Fruit fly (Drosophila melanogaster) whole organism, wandering third instar larva: ENCODE results near the gene Fitm.
A peak's percentile ranks its signal among the peaks of the same experiment; 100 is the strongest.

Experiments used
- Abd-B ChIP-seq: fragments of >200 bp; optimal IDR thresholded peaks from 2 replicates; lab custom pipeline; 2017; ENCODE audit warnings: missing biosample characterization, missing genetic modification characterization
- CG32264 ChIP-seq: fragments of 200-800 bp; sonication (Bioruptor generic); optimal IDR thresholded peaks from 2 replicates; lab custom pipeline; 2016; ENCODE audit warnings: missing biosample characterization, missing genetic modification characterization
- CG9705 ChIP-seq: fragments of 200-800 bp; sonication (Bioruptor generic); optimal IDR thresholded peaks from 2 replicates; lab custom pipeline; 2018; ENCODE audit warnings: missing biosample characterization, mild to moderate bottlenecking, missing genetic modification characterization
- CrebA ChIP-seq: fragments of 200-800 bp; sonication (Bioruptor generic); optimal IDR thresholded peaks from 2 replicates; lab custom pipeline; 2016; ENCODE audit warnings: missing biosample characterization, mild to moderate bottlenecking, missing genetic modification characterization, borderline replicate concordance
- Dfd ChIP-seq: fragments of >200 bp; optimal IDR thresholded peaks from 2 replicates; lab custom pipeline; 2017; ENCODE audit warnings: missing biosample characterization, missing genetic modification characterization
- Dif ChIP-seq: fragments of 200-275, 200-300 bp; sonication (Bioruptor generic); optimal IDR thresholded peaks from 2 replicates; lab custom pipeline; 2018; ENCODE audit warnings: missing biosample characterization, missing genetic modification characterization; ENCODE audit not compliant: partially characterized antibody
- GATAd ChIP-seq: sonication (Bioruptor generic); optimal IDR thresholded peaks from 2 replicates; lab custom pipeline; 2016; ENCODE audit warnings: missing biosample characterization, missing genetic modification characterization
- HLH106 ChIP-seq: fragments of 200-800 bp; optimal IDR thresholded peaks from 3 replicates; lab custom pipeline; 2019; ENCODE audit warnings: missing biosample characterization, mild to moderate bottlenecking, missing genetic modification characterization, moderate library complexity
- Hnf4 ChIP-seq: fragments of 200-800 bp; sonication (Bioruptor generic); optimal IDR thresholded peaks from 2 replicates; lab custom pipeline; 2016; ENCODE audit warnings: missing biosample characterization, mild to moderate bottlenecking, missing genetic modification characterization
- Hr78 ChIP-seq: fragments of >200 bp; optimal IDR thresholded peaks from 2 replicates; lab custom pipeline; 2017; ENCODE audit warnings: missing biosample characterization, missing genetic modification characterization
- Hr83 ChIP-seq: fragments of 200-300 bp; sonication (Bioruptor generic); optimal IDR thresholded peaks from 2 replicates; lab custom pipeline; 2016; ENCODE audit warnings: missing biosample characterization, mild to moderate bottlenecking, missing genetic modification characterization, moderate library complexity; ENCODE audit not compliant: poor library complexity, severe bottlenecking
- Jra ChIP-seq: sonication (Bioruptor generic); optimal IDR thresholded peaks from 2 replicates; lab custom pipeline; 2016; ENCODE audit warnings: missing biosample characterization, missing genetic modification characterization
- Mio ChIP-seq: sonication (Bioruptor generic); optimal IDR thresholded peaks from 2 replicates; lab custom pipeline; 2016; ENCODE audit warnings: missing biosample characterization, missing genetic modification characterization
- Myc ChIP-seq: fragments of >200 bp; optimal IDR thresholded peaks from 2 replicates; lab custom pipeline; 2017
- N ChIP-seq: fragments of >200 bp; optimal IDR thresholded peaks from 2 replicates; lab custom pipeline; 2018; ENCODE audit warnings: missing biosample characterization, missing external identifiers, missing genetic modification characterization
- OdsH ChIP-seq: fragments of 200-800 bp; sonication (Bioruptor generic); optimal IDR thresholded peaks from 2 replicates; lab custom pipeline; 2016; ENCODE audit warnings: missing biosample characterization, mild to moderate bottlenecking, missing genetic modification characterization
- Rel ChIP-seq, 2 experiments: fragments of 200-800 bp; sonication (Bioruptor generic) in 1 of 2; optimal IDR thresholded peaks; 2 replicates in 1 of 2; 3 replicates in 1 of 2; lab custom pipeline; 2016 to 2019; ENCODE audit warnings: mild to moderate bottlenecking in 2 of 2, missing biosample characterization in 2 of 2, missing genetic modification characterization in 2 of 2, moderate library complexity in 1 of 2
- Sp1 ChIP-seq: fragments of 200-800 bp; sonication (Bioruptor generic); optimal IDR thresholded peaks from 3 replicates; lab custom pipeline; 2019; ENCODE audit warnings: missing biosample characterization, mild to moderate bottlenecking, missing genetic modification characterization, moderate library complexity
- Vsx2 ChIP-seq: fragments of 200-300, 225-300 bp; sonication (Bioruptor generic); optimal IDR thresholded peaks from 2 replicates; lab custom pipeline; 2018; ENCODE audit warnings: missing biosample characterization, missing genetic modification characterization; ENCODE audit not compliant: partially characterized antibody
- br ChIP-seq: fragments of 200-800 bp; sonication (Bioruptor generic); optimal IDR thresholded peaks from 2 replicates; lab custom pipeline; 2016; ENCODE audit warnings: missing biosample characterization, missing genetic modification characterization
- brk ChIP-seq: fragments of 200-800 bp; sonication (Bioruptor generic); optimal IDR thresholded peaks from 2 replicates; lab custom pipeline; 2016; ENCODE audit warnings: missing biosample characterization, mild to moderate bottlenecking, missing genetic modification characterization
- dl ChIP-seq, 2 experiments: fragments of 175-275, 200-275 bp in 1 of 2; fragments of 200-275 bp in 1 of 2; sonication (Bioruptor generic); optimal IDR thresholded peaks; lab custom pipeline; 2018; ENCODE audit warnings: mild to moderate bottlenecking in 2 of 2, missing biosample characterization in 2 of 2, missing genetic modification characterization in 2 of 2, moderate library complexity in 2 of 2; ENCODE audit not compliant: partially characterized antibody in 2 of 2, insufficient read depth in 1 of 2
- dmrt93B ChIP-seq: fragments of 200-800 bp; sonication (Bioruptor generic); optimal IDR thresholded peaks from 2 replicates; lab custom pipeline; 2018; ENCODE audit warnings: missing biosample characterization, mild to moderate bottlenecking, missing genetic modification characterization
- dsf ChIP-seq: sonication (Bioruptor generic); optimal IDR thresholded peaks from 2 replicates; lab custom pipeline; 2016; ENCODE audit warnings: missing biosample characterization, missing genetic modification characterization, borderline replicate concordance
- ey ChIP-seq: fragments of 200-800 bp; sonication (Bioruptor generic); optimal IDR thresholded peaks from 2 replicates; lab custom pipeline; 2016; ENCODE audit warnings: missing biosample characterization, missing genetic modification characterization
- foxo ChIP-seq, 2 experiments: fragments of 200-800 bp; sonication (Bioruptor generic); optimal IDR thresholded peaks; 2 replicates in 1 of 2; 3 replicates in 1 of 2; lab custom pipeline; 2016 to 2017; ENCODE audit warnings: missing biosample characterization in 2 of 2, missing genetic modification characterization in 2 of 2
- fru ChIP-seq: fragments of 200-800 bp; sonication (Bioruptor generic); optimal IDR thresholded peaks from 3 replicates; lab custom pipeline; 2016; ENCODE audit warnings: missing biosample characterization, mild to moderate bottlenecking, missing genetic modification characterization
- h ChIP-seq: fragments of 200-800 bp; sonication (Bioruptor generic); optimal IDR thresholded peaks from 3 replicates; lab custom pipeline; 2016; ENCODE audit warnings: missing biosample characterization, mild to moderate bottlenecking, missing genetic modification characterization
- jim ChIP-seq: fragments of 175-275, 200-325 bp; sonication (Bioruptor generic); optimal IDR thresholded peaks from 2 replicates; lab custom pipeline; 2016; ENCODE audit warnings: missing biosample characterization, mild to moderate bottlenecking, missing genetic modification characterization
- lola ChIP-seq: fragments of >200 bp; optimal IDR thresholded peaks from 2 replicates; lab custom pipeline; 2017; ENCODE audit warnings: missing biosample characterization, missing genetic modification characterization
- pan ChIP-seq: fragments of >200 bp; optimal IDR thresholded peaks from 2 replicates; lab custom pipeline; 2017
- psq ChIP-seq: fragments of 200-800 bp; sonication (Bioruptor generic); optimal IDR thresholded peaks from 3 replicates; lab custom pipeline; 2017; ENCODE audit warnings: missing biosample characterization, mild to moderate bottlenecking, missing genetic modification characterization, moderate library complexity
- rgr ChIP-seq: fragments of 200-800 bp; sonication (Bioruptor generic); optimal IDR thresholded peaks from 3 replicates; lab custom pipeline; 2016; ENCODE audit warnings: missing biosample characterization, mild to moderate bottlenecking, missing genetic modification characterization
- sage ChIP-seq: fragments of 200-800 bp; sonication (Bioruptor generic); optimal IDR thresholded peaks from 2 replicates; lab custom pipeline; 2016; ENCODE audit warnings: missing biosample characterization, mild to moderate bottlenecking, missing genetic modification characterization
- sv ChIP-seq: fragments of 200-800 bp; sonication (Bioruptor generic); optimal IDR thresholded peaks from 3 replicates; lab custom pipeline; 2016; ENCODE audit warnings: missing biosample characterization, missing genetic modification characterization
- tai ChIP-seq: sonication (Bioruptor generic); optimal IDR thresholded peaks from 2 replicates; lab custom pipeline; 2016; ENCODE audit warnings: missing biosample characterization, missing genetic modification characterization
- usp ChIP-seq: fragments of >200 bp; optimal IDR thresholded peaks from 2 replicates; lab custom pipeline; 2017; ENCODE audit warnings: missing biosample characterization, missing genetic modification characterization
- woc ChIP-seq: sonication (Bioruptor generic); optimal IDR thresholded peaks from 2 replicates; lab custom pipeline; 2016; ENCODE audit warnings: missing biosample characterization, mild to moderate bottlenecking, missing genetic modification characterization

Gene Fitm

dm6 chr3L:5154917-5155613 is 9.2 kb upstream of the Fitm start:
- TF ChIP-seq lola (GFP tag; lab: Kevin White, UChicago) = no peak
- no peak for TF ChIP-seq dmrt93B (GFP tag; lab: Kevin White, UChicago)
- TF ChIP-seq sage (GFP tag; lab: Kevin White, UChicago) = no peak
- no peak for TF ChIP-seq Myc (lab: Kevin White, UChicago)
- TF ChIP-seq GATAd (GFP tag; lab: Kevin White, UChicago) = no peak
- TF ChIP-seq jim (GFP tag; lab: Kevin White, UChicago) = no peak
- peak; percentile 72 for TF ChIP-seq rgr (GFP tag; lab: Kevin White, UChicago)
- TF ChIP-seq brk (GFP tag; lab: Kevin White, UChicago) = no peak
- TF ChIP-seq CG9705 (GFP tag; lab: Kevin White, UChicago) = peak; percentile 2
- TF ChIP-seq h (GFP tag; lab: Kevin White, UChicago) = peak; percentile 79
- no peak for TF ChIP-seq pan (lab: Kevin White, UChicago)
- TF ChIP-seq Dfd (GFP tag; lab: Kevin White, UChicago) = no peak
- TF ChIP-seq Hr78 (GFP tag; lab: Kevin White, UChicago) = no peak
- TF ChIP-seq foxo (GFP tag; optimal IDR thresholded peaks at IDR 0.05; lab: Kevin White, UChicago) = peak in 1 of 2 experiments; percentile 80
- TF ChIP-seq CG32264 = no peak
- TF ChIP-seq Rel (GFP tag; optimal IDR thresholded peaks at IDR 0.05; lab: Kevin White, UChicago) = no peak
- TF ChIP-seq Rel (tag; optimal IDR thresholded peaks at IDR 0.05; lab: Kevin White, UChicago) = no peak
- TF ChIP-seq psq (GFP tag; lab: Kevin White, UChicago) = peak; percentile 56
- peak; percentile 56 for TF ChIP-seq woc (GFP tag; lab: Kevin White, UChicago)
- peak; percentile 66 for TF ChIP-seq br (GFP tag; lab: Kevin White, UChicago)
- TF ChIP-seq OdsH = peak; percentile 68
- no peak for TF ChIP-seq Dif (GFP tag; lab: Kevin White, UChicago)
- no peak for TF ChIP-seq N
- TF ChIP-seq HLH106 (tag; lab: Kevin White, UChicago) = no peak
- TF ChIP-seq Sp1 (GFP tag; lab: Kevin White, UChicago) = peak; percentile 58
- TF ChIP-seq Mio (GFP tag; lab: Kevin White, UChicago) = no peak
- no peak for TF ChIP-seq Abd-B (GFP tag; lab: Kevin White, UChicago)
- TF ChIP-seq Hnf4 = no peak
- no peak for TF ChIP-seq usp
- TF ChIP-seq CrebA (GFP tag; lab: Kevin White, UChicago) = no peak
- TF ChIP-seq tai (GFP tag; lab: Kevin White, UChicago) = no peak
- peak; percentile 79 for TF ChIP-seq ey (GFP tag; lab: Kevin White, UChicago)
- no peak for TF ChIP-seq dsf (GFP tag; lab: Kevin White, UChicago)
- TF ChIP-seq fru (GFP tag; lab: Kevin White, UChicago) = peak; percentile 77
- peak; percentile 74 for TF ChIP-seq sv (GFP tag; lab: Kevin White, UChicago)
- TF ChIP-seq Jra (GFP tag; lab: Kevin White, UChicago) = no peak
- TF ChIP-seq dl (GFP tag; optimal IDR thresholded peaks at IDR 0.05; lab: Kevin White, UChicago; ENCODE audit: insufficient read depth in 1 of 2, partially characterized antibody in 2 of 2) = no peak
- no peak for TF ChIP-seq Vsx2 (GFP tag; lab: Kevin White, UChicago)
- TF ChIP-seq Hr83 (GFP tag; lab: Kevin White, UChicago) = no peak

- TF ChIP-seq Dfd (GFP tag; lab: Kevin White, UChicago) = no peak
- TF ChIP-seq foxo (GFP tag; optimal IDR thresholded peaks at IDR 0.05; lab: Kevin White, UChicago) = no peak
- TF ChIP-seq CrebA (GFP tag; lab: Kevin White, UChicago) = no peak
- peak; percentile 43 for TF ChIP-seq HLH106 (tag; lab: Kevin White, UChicago)
- TF ChIP-seq Vsx2 (GFP tag; lab: Kevin White, UChicago) = no peak
- no peak for TF ChIP-seq dl (GFP tag; optimal IDR thresholded peaks at IDR 0.05; lab: Kevin White, UChicago; ENCODE audit: insufficient read depth in 1 of 2, partially characterized antibody in 2 of 2)
- TF ChIP-seq dsf (GFP tag; lab: Kevin White, UChicago) = no peak
- TF ChIP-seq Dif (GFP tag; lab: Kevin White, UChicago) = peak; percentile 39
- TF ChIP-seq CG9705 (GFP tag; lab: Kevin White, UChicago) = peak; percentile 13
- no peak for TF ChIP-seq Abd-B (GFP tag; lab: Kevin White, UChicago)
- TF ChIP-seq Sp1 (GFP tag; lab: Kevin White, UChicago) = peak; percentile 48
- TF ChIP-seq ey (GFP tag; lab: Kevin White, UChicago) = peak; percentile 36
- TF ChIP-seq CG32264 = no peak
- no peak for TF ChIP-seq tai (GFP tag; lab: Kevin White, UChicago)
- TF ChIP-seq psq (GFP tag; lab: Kevin White, UChicago) = peak; percentile 1
- TF ChIP-seq N = no peak
- TF ChIP-seq sv (GFP tag; lab: Kevin White, UChicago) = peak; percentile 7
- peak; percentile 100 for TF ChIP-seq Myc (lab: Kevin White, UChicago)
- TF ChIP-seq br (GFP tag; lab: Kevin White, UChicago) = no peak
- TF ChIP-seq woc (GFP tag; lab: Kevin White, UChicago) = no peak
- TF ChIP-seq sage (GFP tag; lab: Kevin White, UChicago) = no peak
- peak; percentile 32 for TF ChIP-seq OdsH
- TF ChIP-seq jim (GFP tag; lab: Kevin White, UChicago) = no peak
- TF ChIP-seq Rel (GFP tag; optimal IDR thresholded peaks at IDR 0.05; lab: Kevin White, UChicago) = no peak
- TF ChIP-seq Rel (tag; optimal IDR thresholded peaks at IDR 0.05; lab: Kevin White, UChicago) = peak; percentile 6
- TF ChIP-seq Jra (GFP tag; lab: Kevin White, UChicago) = no peak
- no peak for TF ChIP-seq brk (GFP tag; lab: Kevin White, UChicago)
- no peak for TF ChIP-seq usp
- no peak for TF ChIP-seq fru (GFP tag; lab: Kevin White, UChicago)
Observed at dm6 chr3L:5152354-5152806, 6.5 kb upstream of the Fitm start, which contains the start of the genes Gen and Srp54k. Gene Gen, minus strand, starts transcription at chr3L:5152376. Gene Srp54k, plus strand, starts transcription at chr3L:5152678.
